Fruit fly (Drosophila melanogaster): Measurements from ENCODE around the gene CG42592.

- TF ChIP-seq CG8301 (tag; optimal IDR thresholded peaks at IDR 0.05) (no peak), EcR (GFP tag; optimal IDR thresholded peaks at IDR 0.05) (no peak), CG9948 (tag; optimal IDR thresholded peaks at IDR 0.05) (no peak), CG14655 (GFP tag; optimal IDR thresholded peaks at IDR 0.05) (no peak), Ets98B (GFP tag; IDR thresholded peaks at IDR 0.05) (no peak), CG34367 (tag; optimal IDR thresholded peaks at IDR 0.05) (no peak), CG8159 (tag; optimal IDR thresholded peaks at IDR 0.05) (no peak), D1 (tag; optimal IDR thresholded peaks at IDR 0.05) (no peak), CG13204 (GFP tag; optimal IDR thresholded peaks at IDR 0.05) (no peak), CG4496 (GFP tag; IDR thresholded peaks at IDR 0.05) (no peak), CG12605 (GFP tag; IDR thresholded peaks at IDR 0.05) (no peak), Snoo (tag; optimal IDR thresholded peaks at IDR 0.05) (no peak)
Measured at dm6 chr3R:29867895-29868294, 31.8 kb upstream of the CG42592 start.
